Worm (Caenorhabditis elegans): ENCODE results near the gene Y9C2UA.1.

DNA sequence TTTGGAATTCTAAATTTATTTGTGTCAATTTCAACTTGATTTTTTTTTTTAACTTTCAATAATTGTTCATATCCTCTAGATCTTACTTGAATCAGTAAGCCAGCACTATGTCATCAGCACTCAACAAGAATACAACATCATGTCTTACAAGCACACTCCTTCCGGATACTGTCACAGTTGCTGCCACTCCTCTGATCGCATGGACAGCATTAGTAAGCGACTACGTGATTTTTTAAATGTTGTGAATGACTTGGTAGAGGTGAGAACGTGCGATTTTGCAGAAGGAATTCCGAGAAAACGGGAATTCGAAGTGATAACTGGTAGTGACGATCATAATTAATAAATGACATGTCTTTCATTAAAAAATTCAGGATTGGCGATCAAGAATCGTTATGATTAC, 18.6 kb downstream of the Y9C2UA.1 start, which contains the start of gene oac-54:
- TF ChIP-seq lin-13 (GFP tag; optimal IDR thresholded peaks at IDR 0.05) (no peak), mef-2 (tag; optimal IDR thresholded peaks at IDR 0.05) (no peak), lin-39 (tag; optimal IDR thresholded peaks at IDR 0.05) (no peak), skn-1 (tag; optimal IDR thresholded peaks at IDR 0.05) (no peak), unc-62 (GFP tag; optimal IDR thresholded peaks at IDR 0.05) (no peak), nhr-47 (tag; optimal IDR thresholded peaks at IDR 0.05) (no peak), pqm-1 (tag; optimal IDR thresholded peaks at IDR 0.05) (no peak), fkh-10 (GFP tag; optimal IDR thresholded peaks at IDR 0.05) (no peak), dpl-1 (GFP tag; optimal IDR thresholded peaks at IDR 0.05) (no peak), C16A3.4 (tag; optimal IDR thresholded peaks at IDR 0.05) (no peak)
